Worm (Caenorhabditis elegans) whole organism, late embryonic: ENCODE data around the gene F23F12.12.

Experiments
- ceh-24 ChIP-seq: sonication (generic microtip); optimal IDR thresholded peaks from 2 replicates; lab custom pipeline; 2016; ENCODE audit warnings: mild to moderate bottlenecking, missing genetic modification characterization, missing compliant biosample characterization
- sox-4 ChIP-seq: sonication (generic microtip); optimal IDR thresholded peaks from 2 replicates; lab custom pipeline; 2017; ENCODE audit warnings: mild to moderate bottlenecking, missing genetic modification characterization, inconsistent platforms, missing compliant biosample characterization
- tbx-2 ChIP-seq: sonication (generic microtip); optimal IDR thresholded peaks from 2 replicates; lab custom pipeline; 2016; ENCODE audit warnings: missing genetic modification characterization, missing compliant biosample characterization

DNA sequence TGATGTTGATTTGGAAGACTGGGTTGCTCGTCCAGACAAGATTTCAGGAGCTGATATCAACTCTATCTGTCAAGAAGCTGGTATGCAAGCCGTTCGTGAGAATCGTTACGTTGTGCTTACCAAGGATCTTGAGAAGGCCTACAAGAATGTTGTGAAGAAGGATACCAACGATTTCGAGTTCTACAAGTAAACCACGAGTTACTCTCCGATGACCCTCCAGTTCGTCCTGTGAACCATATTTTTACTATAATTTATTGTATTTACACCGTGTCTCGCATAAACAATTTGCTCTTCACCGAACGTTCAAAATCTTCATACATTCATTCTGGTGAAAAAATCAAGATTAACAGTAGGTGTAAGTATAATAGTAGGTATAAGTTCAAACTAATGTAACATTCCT is 16.9 kb upstream of the F23F12.12 start:
- TF ChIP-seq tbx-2 (tag; lab: Kevin White, UChicago) (no peak), sox-4 (tag; lab: Kevin White, UChicago) (no peak), ceh-24 (tag; lab: Kevin White, UChicago) (no peak)
